Fruit fly (Drosophila melanogaster) whole organism, prepupa: Measurements from ENCODE around the gene CG5001.

Source experiments
- Blimp-1 ChIP-seq: fragments of 200-800 bp; sonication (Bioruptor generic); optimal IDR thresholded peaks from 3 replicates; lab custom pipeline; 2017; ENCODE audit warnings: missing biosample characterization, missing genetic modification characterization, mild to moderate bottlenecking, moderate library complexity, missing genetic modification reagents
- CG11902 ChIP-seq: fragments of 200-800 bp; sonication (Bioruptor generic); optimal IDR thresholded peaks from 3 replicates; lab custom pipeline; 2016; ENCODE audit warnings: missing biosample characterization, missing genetic modification characterization
- CG31627 ChIP-seq: fragments of 200-800 bp; sonication (Bioruptor generic); optimal IDR thresholded peaks from 3 replicates; lab custom pipeline; 2016; ENCODE audit warnings: missing biosample characterization, missing genetic modification characterization
- Sox102F ChIP-seq: fragments of 200-800 bp; sonication (Bioruptor generic); optimal IDR thresholded peaks from 2 replicates; lab custom pipeline; 2016; ENCODE audit warnings: missing biosample characterization, mild to moderate bottlenecking, missing genetic modification characterization
- acj6 ChIP-seq: fragments of 200-800 bp; sonication (Bioruptor generic); optimal IDR thresholded peaks from 3 replicates; lab custom pipeline; 2016; ENCODE audit warnings: missing biosample characterization, missing genetic modification characterization
- fd85E ChIP-seq: fragments of 200-800 bp; sonication (Bioruptor generic); optimal IDR thresholded peaks from 3 replicates; lab custom pipeline; 2016; ENCODE audit warnings: missing biosample characterization, missing genetic modification characterization
- fkh ChIP-seq: fragments of 200-800 bp; sonication (Bioruptor generic); optimal IDR thresholded peaks from 3 replicates; lab custom pipeline; 2017; ENCODE audit warnings: missing biosample characterization, mild to moderate bottlenecking, missing genetic modification characterization, moderate library complexity
- vri ChIP-seq: fragments of 200-800 bp; sonication (Bioruptor generic); optimal IDR thresholded peaks from 3 replicates; lab custom pipeline; 2016; ENCODE audit warnings: missing biosample characterization, mild to moderate bottlenecking, missing genetic modification characterization

DNA sequence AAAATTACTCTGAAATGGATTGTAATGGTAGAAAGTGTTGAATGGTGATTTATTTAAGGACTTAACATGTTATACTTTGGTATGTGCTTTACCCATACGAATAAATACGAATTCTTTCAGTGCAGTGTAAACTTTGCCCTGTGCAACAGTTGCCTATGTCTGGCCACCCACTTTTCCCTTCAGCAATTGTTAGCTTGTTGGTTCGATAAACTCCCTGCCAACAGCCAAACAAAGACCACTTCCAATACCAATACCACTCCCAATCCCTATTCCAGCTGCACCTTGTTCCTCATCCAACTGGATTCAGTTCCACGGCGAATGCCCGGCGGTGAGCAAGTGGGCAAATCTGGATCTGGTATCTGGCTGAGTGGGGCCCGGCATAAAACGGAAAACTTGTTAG lies 18.4 kb downstream of the CG5001 start, which contains the start of gene CG14342:
- no peak for TF ChIP-seq vri (GFP tag; lab: Kevin White, UChicago)
- TF ChIP-seq fd85E: no peak
- no peak for TF ChIP-seq CG11902 (GFP tag; lab: Kevin White, UChicago)
- TF ChIP-seq Blimp-1: no peak
- no peak for TF ChIP-seq fkh (GFP tag; lab: Kevin White, UChicago)
- TF ChIP-seq CG31627 (GFP tag; lab: Kevin White, UChicago): no peak
- TF ChIP-seq acj6 (GFP tag; lab: Kevin White, UChicago): no peak
- TF ChIP-seq Sox102F (GFP tag; lab: Kevin White, UChicago): no peak
